Worm (Caenorhabditis elegans): ENCODE measurements around the gene sre-34.

Gene sre-34

ce11 chrII:12459422-12459821 lies 9.5 kb downstream of the sre-34 start, which contains the start of gene tag-281 (continued):
- TF ChIP-seq mef-2 (tag; optimal IDR thresholded peaks at IDR 0.05) (no peak), aha-1 (tag; optimal IDR thresholded peaks at IDR 0.05) (peak; percentile 74), tbx-2 (tag; optimal IDR thresholded peaks at IDR 0.05) (peak; percentile 87), jun-1 (tag; optimal IDR thresholded peaks at IDR 0.05) (peak; percentile 86), ceh-82 (tag; optimal IDR thresholded peaks at IDR 0.05) (peak; percentile 80 to 93 (median 89)), pag-3 (tag; optimal IDR thresholded peaks at IDR 0.05; ENCODE audit: borderline replicate concordance, insufficient read depth) (peak; percentile 3), ztf-4 (tag; optimal IDR thresholded peaks at IDR 0.05) (peak; percentile 16), nhr-11 (tag; optimal IDR thresholded peaks at IDR 0.05) (peak; percentile 71), sup-37 (GFP tag; optimal IDR thresholded peaks at IDR 0.05) (peak; percentile 47), C34B4.2 (tag; optimal IDR thresholded peaks at IDR 0.05) (no peak), rnt-1 (tag; optimal IDR thresholded peaks at IDR 0.05) (peak; percentile 91), ceh-90 (tag; optimal IDR thresholded peaks at IDR 0.05) (peak; percentile 20), fkh-10 (GFP tag; optimal IDR thresholded peaks at IDR 0.05) (peak; percentile 48), swsn-7 (tag; optimal IDR thresholded peaks at IDR 0.05) (peak; percentile 87), hpl-2 (GFP tag; optimal IDR thresholded peaks at IDR 0.05) (no peak), nhr-12 (tag; optimal IDR thresholded peaks at IDR 0.05) (no peak), ets-5 (GFP tag; IDR thresholded peaks at IDR 0.05) (no peak), hlh-17 (GFP tag; optimal IDR thresholded peaks at IDR 0.05; ENCODE audit: borderline replicate concordance) (no peak), nhr-84 (tag; optimal IDR thresholded peaks at IDR 0.05) (no peak), nhr-90 (tag; optimal IDR thresholded peaks at IDR 0.05; ENCODE audit: poor library complexity) (peak; percentile 90), vab-15 (tag; optimal IDR thresholded peaks at IDR 0.05) (peak; percentile 53), grh-1 (GFP tag; IDR thresholded peaks at IDR 0.05) (peak; percentile 86), sptf-1 (tag; optimal IDR thresholded peaks at IDR 0.05) (no peak), nhr-85 (tag) (peak; percentile 93), tlp-1 (tag; optimal IDR thresholded peaks at IDR 0.05) (no peak), pqm-1 (tag; optimal IDR thresholded peaks at IDR 0.05) (no peak), fkh-4 (tag; optimal IDR thresholded peaks at IDR 0.05; ENCODE audit: borderline replicate concordance) (no peak), nhr-77 (tag; optimal IDR thresholded peaks at IDR 0.05) (peak; percentile 21), lin-13 (GFP tag; optimal IDR thresholded peaks at IDR 0.05) (peak; percentile 86), dpl-1 (GFP tag; optimal IDR thresholded peaks at IDR 0.05) (peak; percentile 98 to 99 (median 98)), elt-3 (tag; optimal IDR thresholded peaks at IDR 0.05) (peak in 2 of 6 experiments; percentile 74 to 86), unc-98 (GFP tag; IDR thresholded peaks at IDR 0.05) (peak; percentile 36; the same call in 1 of the 2 replicates), Y116A8C.19 (tag; optimal IDR thresholded peaks at IDR 0.05; ENCODE audit: borderline replicate concordance) (no peak), nhr-20 (tag; optimal IDR thresholded peaks at IDR 0.05) (peak; percentile 89), efl-1 (optimal IDR thresholded peaks at IDR 0.05) (peak; percentile 97 to 99), efl-1 (GFP tag; optimal IDR thresholded peaks at IDR 0.05 in 1 of 2) (peak; percentile 98 to 100), fkh-8 (tag; optimal IDR thresholded peaks at IDR 0.05) (peak; percentile 87), zip-4 (GFP tag; optimal IDR thresholded peaks at IDR 0.05) (peak; percentile 42), lin-35 (GFP tag; optimal IDR thresholded peaks at IDR 0.05) (peak; percentile 99), ceh-63 (GFP tag; optimal IDR thresholded peaks at IDR 0.05) (no peak), alr-1 (tag; optimal IDR thresholded peaks at IDR 0.05; ENCODE audit: borderline replicate concordance) (no peak), irx-1 (tag; optimal IDR thresholded peaks at IDR 0.05) (peak; percentile 75), C04F5.9 (tag; optimal IDR thresholded peaks at IDR 0.05) (peak; percentile 67), efl-3 (GFP tag; optimal IDR thresholded peaks at IDR 0.05) (no peak), nhr-76 (tag; optimal IDR thresholded peaks at IDR 0.05) (no peak), ama-1 (optimal IDR thresholded peaks at IDR 0.05) (no peak), snpc-4 (tag; optimal IDR thresholded peaks at IDR 0.05) (peak; percentile 85), lir-3 (tag; optimal IDR thresholded peaks at IDR 0.05; ENCODE audit: poor library complexity) (peak; percentile 57), unc-30 (tag; optimal IDR thresholded peaks at IDR 0.05) (no peak), lin-14 (GFP tag; optimal IDR thresholded peaks at IDR 0.05) (peak; percentile 89), pax-3 (tag; optimal IDR thresholded peaks at IDR 0.05) (peak; percentile 76), lin-39 (tag; optimal IDR thresholded peaks at IDR 0.05) (peak; percentile 84), egl-13 (tag; optimal IDR thresholded peaks at IDR 0.05) (peak; percentile 72)

All from whole organism, L1 larva.